Worm (Caenorhabditis elegans): ENCODE data around the gene col-158.

ce11 chrV:11802508-11802907 lies 26.9 kb upstream of the col-158 start:
- TF ChIP-seq unc-62 (GFP tag; optimal IDR thresholded peaks at IDR 0.05) (no peak), lsy-2 (tag; optimal IDR thresholded peaks at IDR 0.05) (no peak), snpc-4 (tag; optimal IDR thresholded peaks at IDR 0.05) (no peak), ceh-39 (tag; optimal IDR thresholded peaks at IDR 0.05) (no peak), M03D4.4 (tag; optimal IDR thresholded peaks at IDR 0.05) (no peak), mab-5 (tag; optimal IDR thresholded peaks at IDR 0.05) (no peak), lin-32 (GFP tag; optimal IDR thresholded peaks at IDR 0.05) (no peak), elt-1 (tag; optimal IDR thresholded peaks at IDR 0.05; ENCODE audit: borderline replicate concordance, insufficient read depth) (no peak), ztf-11 (tag; optimal IDR thresholded peaks at IDR 0.05) (no peak)

Measured in whole organism, mixed stage, embryonic.